Fruit fly (Drosophila melanogaster): Measurements from ENCODE around the gene Hibch.
A peak's percentile ranks its signal among the peaks of the same experiment; 100 is the strongest.

Gene Hibch

DNA sequence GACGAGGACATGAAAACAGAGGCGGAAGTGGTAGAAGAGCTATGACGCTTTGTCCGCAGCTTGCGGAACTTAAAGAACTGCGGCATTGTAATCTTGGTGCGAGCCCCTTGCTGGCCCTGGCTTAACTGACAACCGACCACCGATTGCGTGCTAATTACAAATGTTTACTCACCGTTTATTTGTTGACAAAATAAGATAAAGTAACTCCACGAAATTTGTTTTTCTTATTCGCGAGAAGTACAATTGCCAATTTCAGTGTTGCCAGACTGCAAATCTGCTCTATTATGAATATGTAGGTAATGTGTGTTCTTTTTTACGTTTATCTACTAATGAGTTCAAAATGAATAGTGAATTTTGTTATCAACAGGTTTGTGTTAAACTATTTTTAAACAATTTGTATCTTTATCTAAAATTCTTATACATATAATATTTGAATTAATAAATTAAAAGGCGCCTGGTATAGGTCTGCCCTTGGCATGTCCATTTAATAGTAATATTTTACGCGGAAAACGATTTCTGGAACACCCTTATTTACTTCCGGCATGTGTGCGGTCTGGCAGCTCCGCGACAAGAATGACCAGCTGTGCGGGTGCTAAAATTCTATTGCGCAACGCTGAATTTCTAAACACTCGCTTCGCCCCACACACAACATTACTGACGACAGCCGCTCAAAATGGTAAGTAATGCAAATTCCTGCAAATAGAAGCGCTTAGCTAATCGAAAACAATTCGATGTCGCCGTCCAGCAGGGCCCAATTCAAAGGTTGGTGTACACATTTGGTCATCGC, at the start of gene Hibch, which contains the start of gene Atg4b:
Gene Hibch, plus strand, starts transcription at position 585 of the 787 bp plus-strand sequence.
Gene Atg4b, minus strand, starts transcription at position 280 of the 787 bp plus-strand sequence.
- TF ChIP-seq CG8478 (optimal IDR thresholded peaks at IDR 0.05) = no peak
- no peak for TF ChIP-seq CTCF (optimal IDR thresholded peaks at IDR 0.05)

DNA sequence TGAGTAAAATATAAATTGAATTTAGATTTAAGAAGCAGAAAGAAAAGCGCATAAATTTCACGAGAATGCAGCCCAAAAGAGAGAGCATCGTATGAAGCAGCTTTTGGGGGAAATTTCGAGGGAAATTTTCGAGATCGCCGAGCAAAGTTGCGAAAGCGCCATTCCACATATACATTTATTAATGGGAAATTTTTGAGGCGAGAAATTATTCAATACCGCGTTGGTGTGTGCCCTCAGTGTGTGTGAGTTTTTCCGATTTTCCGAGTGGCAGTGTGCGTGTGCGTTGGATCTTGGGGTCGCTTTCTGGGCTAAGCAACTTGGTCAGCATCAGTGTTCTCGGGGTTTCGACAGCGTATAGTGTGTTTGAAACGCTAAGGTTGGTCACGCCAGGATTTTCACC, 47.1 kb upstream of the Hibch start, which contains the start of gene Tm2:
Gene Tm2, plus strand, starts transcription at position 270 of the 400 bp plus-strand sequence.
- TF ChIP-seq CTCF (optimal IDR thresholded peaks at IDR 0.05) (no peak), CG8478 (optimal IDR thresholded peaks at IDR 0.05) (no peak)

DNA sequence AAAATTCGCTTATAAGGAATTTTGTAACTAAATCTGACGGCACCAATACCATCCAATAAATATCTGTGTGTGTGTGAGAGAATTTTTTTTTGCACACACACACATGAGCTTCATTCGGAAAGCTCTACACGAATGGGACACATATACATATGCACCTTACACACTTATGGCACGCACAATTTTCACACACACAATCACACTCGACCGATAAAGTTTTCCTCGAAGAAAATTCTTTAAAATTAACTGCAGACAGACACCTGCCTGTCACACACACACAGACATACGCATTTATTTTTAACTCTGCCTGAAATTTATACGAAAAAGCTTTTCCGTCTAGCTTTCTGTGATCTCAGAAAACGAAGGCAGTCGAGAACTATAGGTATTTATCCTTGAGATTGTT, 46.3 kb upstream of the Hibch start:
- TF ChIP-seq CTCF (optimal IDR thresholded peaks at IDR 0.05) (no peak), CG8478 (optimal IDR thresholded peaks at IDR 0.05) (no peak)

DNA sequence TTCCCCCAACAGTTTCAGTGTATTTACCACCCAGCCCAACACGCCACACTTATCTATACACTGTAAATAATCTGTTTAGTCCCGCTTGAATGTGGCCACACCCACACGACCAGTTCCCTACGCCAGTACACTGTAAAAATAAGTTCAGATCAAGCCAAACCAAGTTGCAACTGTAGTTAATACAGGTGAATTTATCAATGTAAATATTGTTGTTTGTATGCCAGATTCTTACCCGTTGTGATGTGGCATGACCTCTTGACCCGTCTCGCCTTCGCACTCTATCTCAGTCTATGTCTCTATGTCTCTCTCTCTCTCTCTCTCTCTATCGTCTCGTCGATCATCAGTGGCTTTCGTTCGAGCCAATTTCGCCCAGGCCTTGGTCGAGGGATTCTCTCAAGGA, 43.2 kb upstream of the Hibch start:
- TF ChIP-seq CTCF (optimal IDR thresholded peaks at IDR 0.05) = no peak
- TF ChIP-seq CG8478 (optimal IDR thresholded peaks at IDR 0.05) = no peak

DNA sequence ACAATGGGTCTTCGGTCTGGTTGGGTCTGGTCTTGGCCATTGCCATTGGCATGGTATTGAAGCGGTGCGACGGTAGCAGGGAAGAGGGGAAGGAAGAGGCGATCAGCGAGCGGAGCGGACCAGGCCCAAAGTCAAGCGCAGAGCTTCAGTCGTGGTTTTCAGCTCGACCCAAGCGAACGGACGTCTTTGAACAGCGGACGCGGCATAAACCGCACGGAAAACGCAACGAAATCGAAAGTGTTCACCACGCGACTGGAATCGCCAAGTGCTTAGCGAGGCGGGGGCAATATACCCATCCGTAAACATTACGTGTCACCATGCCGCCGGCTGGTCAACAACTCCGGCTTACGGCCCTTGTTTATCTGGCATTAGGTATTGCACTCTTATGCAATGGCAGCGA, 40.7 kb upstream of the Hibch start, which contains the start of gene CG14866:
Gene CG14866, plus strand, starts transcription at position 146 of the 400 bp plus-strand sequence.
- TF ChIP-seq CG8478 (optimal IDR thresholded peaks at IDR 0.05) (no peak), CTCF (optimal IDR thresholded peaks at IDR 0.05) (no peak)

DNA sequence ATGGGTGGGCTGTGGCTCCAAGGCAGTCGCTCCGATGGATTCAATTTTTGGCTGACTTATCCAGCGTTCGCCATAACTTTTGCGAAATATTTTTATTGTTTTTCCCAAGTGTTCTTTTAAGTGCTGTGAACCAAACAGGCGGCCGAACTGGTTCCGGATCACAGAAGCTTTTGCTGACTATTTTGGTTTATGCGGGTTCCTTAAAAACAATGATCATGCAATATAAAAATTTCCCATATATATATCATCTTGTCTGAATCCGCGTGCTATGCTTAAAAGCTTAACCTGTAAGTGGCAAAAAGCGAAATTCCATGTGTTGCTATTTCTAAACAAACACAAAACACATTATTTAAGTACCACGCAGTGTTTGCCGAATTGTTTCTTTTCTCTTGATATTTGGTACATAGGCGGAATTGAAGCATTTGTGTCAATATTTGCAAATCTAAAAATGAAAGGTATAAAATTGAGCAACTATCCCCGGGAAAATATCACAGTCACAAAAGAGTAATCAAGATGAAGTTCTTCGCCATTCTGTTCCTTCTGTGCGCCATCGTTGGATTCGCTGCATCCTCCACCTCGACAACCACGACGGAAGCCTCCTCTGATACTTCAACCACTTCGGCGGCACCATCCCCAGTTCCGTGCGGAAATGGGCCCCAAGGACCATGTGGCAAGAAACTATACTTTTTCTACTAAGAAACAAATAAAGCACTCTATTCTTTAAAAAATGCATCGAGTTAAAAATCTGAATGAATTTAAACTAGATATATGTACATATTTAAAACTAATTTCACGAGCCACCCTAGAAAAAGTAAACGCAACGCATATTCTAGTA, 36.9 kb upstream of the Hibch start, which contains the start of the genes CG6276 and CG44040:
Gene CG6276, minus strand, starts transcription at position 158 of the 835 bp plus-strand sequence.
Gene CG44040, plus strand, starts transcription at position 467 of the 835 bp plus-strand sequence.
- TF ChIP-seq CTCF (optimal IDR thresholded peaks at IDR 0.05) (no peak), CG8478 (optimal IDR thresholded peaks at IDR 0.05) (no peak)

DNA sequence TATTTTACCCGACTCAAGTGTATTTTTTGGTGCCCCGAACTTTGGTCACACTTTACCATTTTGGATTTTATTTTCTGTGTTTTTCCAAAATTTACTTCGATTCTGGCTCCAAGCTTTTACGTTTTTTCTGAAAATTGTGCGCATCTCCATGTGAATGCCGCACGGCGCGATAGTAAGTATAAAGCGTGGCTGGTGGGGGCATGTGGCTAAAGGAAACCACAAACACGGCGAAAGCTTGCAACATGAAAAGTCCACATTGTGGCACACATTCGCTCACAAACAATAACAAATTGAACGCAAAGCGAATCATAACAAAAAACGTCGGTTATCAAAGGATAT, 36.3 kb upstream of the Hibch start, which contains the start of gene ear:
Gene ear, plus strand, starts transcription at position 10 of the 339 bp plus-strand sequence.
- TF ChIP-seq CTCF (optimal IDR thresholded peaks at IDR 0.05) = no peak
- TF ChIP-seq CG8478 (optimal IDR thresholded peaks at IDR 0.05) = no peak

DNA sequence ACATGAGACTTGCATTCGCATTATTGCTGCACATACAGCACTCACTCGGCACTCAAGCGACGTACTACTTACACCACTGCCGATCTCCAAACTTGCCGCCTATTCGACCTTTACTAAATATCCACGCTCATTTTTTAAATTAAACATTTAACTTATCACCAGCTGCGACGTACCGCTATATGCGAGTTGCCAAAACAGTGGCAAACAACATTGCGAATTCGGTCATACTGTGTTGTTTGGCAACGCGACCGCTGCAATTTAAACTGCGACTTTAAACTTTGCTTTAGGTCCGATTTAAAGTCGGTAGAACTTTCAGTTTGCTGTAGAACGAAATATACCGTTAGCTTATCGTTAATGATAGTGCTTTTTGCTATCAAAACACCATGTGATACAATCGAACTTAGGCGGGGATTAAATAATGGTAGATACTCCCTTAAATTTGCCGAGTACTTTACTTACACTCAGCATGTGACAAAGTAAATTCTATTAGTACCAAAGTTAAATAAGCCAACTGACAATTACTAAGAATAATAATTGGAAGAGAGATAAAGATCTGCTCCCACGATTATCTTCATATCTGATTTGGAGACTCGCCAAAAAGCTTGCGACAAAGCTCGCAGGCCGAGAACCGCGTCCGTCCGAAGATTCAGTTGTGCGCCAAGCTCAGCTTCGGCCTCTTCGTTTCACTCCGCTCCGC, 28.8 kb upstream of the Hibch start, which contains the start of the genes CG6236 and ea:
Gene CG6236, minus strand, starts transcription at position 187 of the 697 bp plus-strand sequence.
Gene ea, plus strand, starts transcription at position 647 of the 697 bp plus-strand sequence.
- TF ChIP-seq CG8478 (optimal IDR thresholded peaks at IDR 0.05) (no peak), CTCF (optimal IDR thresholded peaks at IDR 0.05) (no peak)

DNA sequence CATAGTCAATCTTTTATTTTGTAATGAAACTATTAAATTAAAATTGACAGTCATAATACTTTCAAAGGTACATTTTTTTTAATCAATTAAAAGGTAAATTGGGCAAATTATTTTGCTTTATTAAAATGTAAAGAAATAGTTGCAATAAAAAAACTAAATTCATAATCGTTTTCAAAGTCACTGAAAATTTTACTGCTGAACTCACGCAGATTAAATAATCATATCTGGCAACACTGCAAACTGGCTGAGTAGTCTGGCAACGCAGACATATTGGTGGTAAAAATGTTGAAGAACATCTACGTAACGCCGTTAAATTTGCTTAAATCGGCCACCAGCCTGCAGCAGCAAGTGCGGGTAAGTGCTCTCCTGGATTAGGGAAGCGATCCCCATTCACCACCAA, 26.6 kb upstream of the Hibch start, which contains the start of gene mRpL9:
Gene mRpL9, plus strand, starts transcription at position 267 of the 400 bp plus-strand sequence.
- TF ChIP-seq CG8478 (optimal IDR thresholded peaks at IDR 0.05) = no peak
- TF ChIP-seq CTCF (optimal IDR thresholded peaks at IDR 0.05) = peak; percentile 4 to 23

DNA sequence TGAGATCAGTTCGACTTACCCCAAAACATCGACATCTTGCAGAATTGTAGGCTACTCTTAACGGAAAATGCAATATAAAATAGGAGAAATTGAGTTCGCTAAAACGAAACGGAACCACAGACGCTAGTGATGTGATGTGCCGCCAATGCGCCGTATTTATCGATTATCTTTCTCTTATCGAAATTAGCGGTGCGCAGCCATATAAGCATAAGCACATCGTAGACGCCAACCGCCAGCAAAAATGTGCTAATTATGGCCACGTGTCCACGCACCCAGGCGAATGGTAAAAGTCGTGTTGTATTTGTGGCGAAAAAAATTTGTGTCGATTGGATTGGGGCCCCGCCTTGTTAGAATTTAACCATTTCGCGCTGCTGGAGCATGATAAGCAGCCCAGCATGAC, 24.0 kb upstream of the Hibch start, which contains the start of the genes Fkbp39 and Cyfip:
Gene Fkbp39, minus strand, starts transcription at position 140 of the 400 bp plus-strand sequence.
Gene Cyfip, plus strand, starts transcription at position 273 of the 400 bp plus-strand sequence.
- peak; percentile 41 to 48 for TF ChIP-seq CTCF (optimal IDR thresholded peaks at IDR 0.05)
- no peak for TF ChIP-seq CG8478 (optimal IDR thresholded peaks at IDR 0.05)

DNA sequence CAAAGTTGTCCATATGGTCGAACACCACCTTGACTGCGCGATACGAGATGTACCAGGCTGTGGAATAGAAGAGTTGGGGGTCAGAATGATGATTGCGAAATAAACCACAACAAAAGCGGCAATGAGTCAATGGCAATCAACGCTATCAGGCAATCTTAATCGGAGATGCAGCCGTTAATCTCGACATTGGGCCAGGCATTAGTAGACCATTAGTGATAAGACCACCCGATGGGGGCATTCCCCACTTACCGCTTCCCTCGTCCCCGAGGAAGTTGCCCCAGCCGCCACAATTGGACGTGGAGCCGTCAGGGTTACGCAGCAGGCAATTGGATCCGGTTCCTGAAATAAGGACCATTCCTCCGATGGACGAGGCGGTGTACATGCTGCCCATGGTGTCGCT, 17.9 kb upstream of the Hibch start:
- TF ChIP-seq CTCF (optimal IDR thresholded peaks at IDR 0.05) = no peak

DNA sequence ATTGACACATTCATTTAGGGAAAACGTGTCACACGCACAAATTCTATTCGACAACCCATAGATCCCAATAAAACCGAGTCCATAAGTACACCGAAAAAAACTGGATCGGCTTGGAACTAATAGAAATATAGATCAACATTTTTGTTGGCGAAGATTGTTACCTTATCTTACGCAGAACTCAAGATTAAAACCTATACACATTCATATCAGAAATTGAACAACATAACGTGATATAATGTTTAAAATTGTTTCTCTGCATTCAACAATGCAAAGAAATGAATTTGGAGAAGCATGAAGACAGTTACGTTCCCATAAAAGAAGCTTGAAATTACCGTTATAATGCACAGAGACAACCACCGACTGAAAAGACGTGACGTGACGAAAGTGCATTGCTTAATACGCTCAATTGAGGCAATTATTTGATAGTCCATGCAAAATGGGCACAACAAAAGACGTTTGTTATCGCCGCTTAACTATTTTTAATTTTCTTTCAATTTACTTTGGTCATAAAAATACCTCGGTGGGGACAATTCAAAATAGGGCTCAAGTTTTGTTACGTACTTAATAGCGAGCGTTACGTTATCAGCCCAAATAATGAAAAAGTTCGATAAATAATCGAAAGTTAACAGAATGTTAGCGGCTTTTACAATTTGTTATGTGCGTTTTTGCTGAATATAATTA, 16.8 kb upstream of the Hibch start, which contains the start of gene SerRS-m:
Gene SerRS-m, plus strand, starts transcription at position 616 of the 681 bp plus-strand sequence.
- TF ChIP-seq CTCF (optimal IDR thresholded peaks at IDR 0.05) = no peak
- no peak for TF ChIP-seq CG8478 (optimal IDR thresholded peaks at IDR 0.05)

DNA sequence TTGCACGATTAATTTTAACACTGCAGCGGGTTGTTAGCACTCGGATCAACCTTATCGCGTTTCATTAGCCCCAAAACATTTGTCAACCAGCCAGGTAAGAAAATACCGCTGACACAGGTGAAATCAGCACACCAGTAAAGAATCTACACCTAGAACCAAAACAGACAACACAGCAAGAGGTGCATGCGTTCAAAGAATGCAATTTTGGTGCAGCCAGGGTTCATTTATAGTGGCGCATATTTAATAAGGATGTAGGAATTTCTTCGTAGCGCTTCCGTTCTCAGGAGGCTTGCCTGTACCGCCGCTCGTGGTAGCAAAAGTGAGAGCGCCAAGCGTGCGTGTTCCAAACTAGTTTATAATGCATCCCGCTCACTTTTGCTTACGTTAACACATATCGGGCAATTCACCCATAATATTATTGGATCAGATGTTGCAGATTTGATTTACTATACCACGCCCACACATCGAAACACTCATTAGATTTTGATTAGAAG, 14.6 kb upstream of the Hibch start:
- TF ChIP-seq CG8478 (optimal IDR thresholded peaks at IDR 0.05) = no peak
- no peak for TF ChIP-seq CTCF (optimal IDR thresholded peaks at IDR 0.05)

Measured in S2 (cell line).